Worm (Caenorhabditis elegans): ENCODE results near the gene nspd-5.
"Not testable (repeated sequence)": the region's sequence is repeated elsewhere in the genome, so short reads cannot be mapped to it uniquely, and the experiment has no call there.

Gene nspd-5

ce11 chrII:4857873-4858364 lies 2.2 kb downstream of the nspd-5 start, which contains the start of gene F11G11.5:
TSS of gene F11G11.5 (plus strand) at chrII:4857923.
- no peak for TF ChIP-seq flt-1 (GFP tag; IDR thresholded peaks at IDR 0.05)
- TF ChIP-seq ztf-23 (GFP tag; IDR thresholded peaks at IDR 0.05): no peak
- no peak for TF ChIP-seq ref-1 (GFP tag; conservative IDR thresholded peaks at IDR 0.05)
- no peak for TF ChIP-seq cog-1 (tag; optimal IDR thresholded peaks at IDR 0.05)
- no peak for TF ChIP-seq klf-2 (GFP tag; conservative IDR thresholded peaks at IDR 0.05)
- TF ChIP-seq ztf-29 (GFP tag; IDR thresholded peaks at IDR 0.05): no peak
- TF ChIP-seq T22C8.4 (GFP tag; IDR thresholded peaks at IDR 0.05): no peak
- no peak for TF ChIP-seq tab-1 (GFP tag; IDR thresholded peaks at IDR 0.05)
- TF ChIP-seq med-1 (GFP tag; optimal IDR thresholded peaks at IDR 0.05; ENCODE audit: insufficient read depth): no peak

- TF ChIP-seq cog-1 (tag; optimal IDR thresholded peaks at IDR 0.05) (no peak), ztf-29 (GFP tag; IDR thresholded peaks at IDR 0.05) (no peak), klf-2 (GFP tag; conservative IDR thresholded peaks at IDR 0.05) (no peak), ztf-23 (GFP tag; IDR thresholded peaks at IDR 0.05) (0 out of 2 replicates have a peak, but pooled peaks have one; percentile 24), med-1 (GFP tag; optimal IDR thresholded peaks at IDR 0.05; ENCODE audit: insufficient read depth) (no peak), T22C8.4 (GFP tag; IDR thresholded peaks at IDR 0.05) (0 out of 2 replicates have a peak, but pooled peaks have one; percentile 13)
Measured at ce11 chrII:4857086-4857485, 3.1 kb downstream of the nspd-5 start.

ce11 chrII:4856113-4856512 lies 4.0 kb downstream of the nspd-5 start:
- TF ChIP-seq tab-1 (GFP tag; IDR thresholded peaks at IDR 0.05) (no peak), flt-1 (GFP tag; IDR thresholded peaks at IDR 0.05) (no peak), ztf-29 (GFP tag; IDR thresholded peaks at IDR 0.05) (no peak), med-1 (GFP tag; optimal IDR thresholded peaks at IDR 0.05; ENCODE audit: insufficient read depth) (no peak), ref-1 (GFP tag; conservative IDR thresholded peaks at IDR 0.05) (no peak), T22C8.4 (GFP tag; IDR thresholded peaks at IDR 0.05) (no peak), klf-2 (GFP tag; conservative IDR thresholded peaks at IDR 0.05) (no peak), ztf-23 (GFP tag; IDR thresholded peaks at IDR 0.05) (no peak)

ce11 chrII:4855489-4855888 lies 4.7 kb downstream of the nspd-5 start:
- TF ChIP-seq flt-1 (GFP tag; IDR thresholded peaks at IDR 0.05): no peak
- TF ChIP-seq T22C8.4 (GFP tag; IDR thresholded peaks at IDR 0.05): no peak
- no peak for TF ChIP-seq med-1 (GFP tag; optimal IDR thresholded peaks at IDR 0.05; ENCODE audit: insufficient read depth)

- TF ChIP-seq ref-1 (GFP tag; conservative IDR thresholded peaks at IDR 0.05) (no peak), T22C8.4 (GFP tag; IDR thresholded peaks at IDR 0.05) (no peak), ztf-29 (GFP tag; IDR thresholded peaks at IDR 0.05) (no peak), cog-1 (tag; optimal IDR thresholded peaks at IDR 0.05) (no peak), ztf-23 (GFP tag; IDR thresholded peaks at IDR 0.05) (no peak), tab-1 (GFP tag; IDR thresholded peaks at IDR 0.05) (no peak)
Measured at ce11 chrII:4854761-4855160, 5.4 kb downstream of the nspd-5 start.

ce11 chrII:4851594-4852106 lies 8.5 kb downstream of the nspd-5 start, which contains the start of gene dnj-9:
TSS of gene dnj-9 (plus strand) at chrII:4852056.
- TF ChIP-seq T22C8.4 (GFP tag; IDR thresholded peaks at IDR 0.05): peak; percentile 53; the same call in 1 of the 2 replicates
- TF ChIP-seq flt-1 (GFP tag; IDR thresholded peaks at IDR 0.05): peak; percentile 65; the same call in 1 of the 2 replicates
- peak; percentile 79 for TF ChIP-seq ztf-23 (GFP tag; IDR thresholded peaks at IDR 0.05)
- no peak for TF ChIP-seq ref-1 (GFP tag; conservative IDR thresholded peaks at IDR 0.05)
- TF ChIP-seq cog-1 (tag; optimal IDR thresholded peaks at IDR 0.05): peak; percentile 54
- TF ChIP-seq med-1 (GFP tag; optimal IDR thresholded peaks at IDR 0.05; ENCODE audit: insufficient read depth): peak; percentile 59
- no peak for TF ChIP-seq ztf-29 (GFP tag; IDR thresholded peaks at IDR 0.05)
- peak; percentile 22; the same call in 1 of the 2 replicates for TF ChIP-seq tab-1 (GFP tag; IDR thresholded peaks at IDR 0.05)

- no peak for TF ChIP-seq flt-1 (GFP tag; IDR thresholded peaks at IDR 0.05)
- no peak for TF ChIP-seq ref-1 (GFP tag; conservative IDR thresholded peaks at IDR 0.05)
- TF ChIP-seq ztf-29 (GFP tag; IDR thresholded peaks at IDR 0.05): no peak
- no peak for TF ChIP-seq med-1 (GFP tag; optimal IDR thresholded peaks at IDR 0.05; ENCODE audit: insufficient read depth)
- no peak for TF ChIP-seq klf-2 (GFP tag; conservative IDR thresholded peaks at IDR 0.05)
- no peak for TF ChIP-seq T22C8.4 (GFP tag; IDR thresholded peaks at IDR 0.05)
Measured at ce11 chrII:4849885-4850284, 10.3 kb downstream of the nspd-5 start, which contains the start of gene T23B7.3. TSS of gene T23B7.3 (plus strand) at chrII:4850185.

- TF ChIP-seq cog-1 (tag; optimal IDR thresholded peaks at IDR 0.05); klf-2 (GFP tag; conservative IDR thresholded peaks at IDR 0.05); ztf-29 (GFP tag; IDR thresholded peaks at IDR 0.05): not testable (repeated sequence)
Measured at ce11 chrII:4842143-4842658, 18.0 kb downstream of the nspd-5 start, which contains the start of the genes T23B7.2 and nspd-4. TSS of gene T23B7.2 (minus strand) at chrII:4842243. TSS of gene nspd-4 (plus strand) at chrII:4842608.

ce11 chrII:4837659-4838058 lies 22.5 kb downstream of the nspd-5 start, which contains the start of gene C33F10.12:
TSS of gene C33F10.12 (minus strand) at chrII:4837759.
- TF ChIP-seq T22C8.4 (GFP tag; IDR thresholded peaks at IDR 0.05): no peak
- no peak for TF ChIP-seq ref-1 (GFP tag; conservative IDR thresholded peaks at IDR 0.05)
- TF ChIP-seq cog-1 (tag; optimal IDR thresholded peaks at IDR 0.05): no peak

- TF ChIP-seq klf-2 (GFP tag; conservative IDR thresholded peaks at IDR 0.05) (no peak), ref-1 (GFP tag; conservative IDR thresholded peaks at IDR 0.05) (no peak), cog-1 (tag; optimal IDR thresholded peaks at IDR 0.05) (no peak), T22C8.4 (GFP tag; IDR thresholded peaks at IDR 0.05) (no peak), tab-1 (GFP tag; IDR thresholded peaks at IDR 0.05) (no peak), med-1 (GFP tag; optimal IDR thresholded peaks at IDR 0.05; ENCODE audit: insufficient read depth) (no peak), ztf-23 (GFP tag; IDR thresholded peaks at IDR 0.05) (no peak), ztf-29 (GFP tag; IDR thresholded peaks at IDR 0.05) (no peak), flt-1 (GFP tag; IDR thresholded peaks at IDR 0.05) (no peak)
Measured at ce11 chrII:4834761-4835160, 25.4 kb downstream of the nspd-5 start, which contains the start of the genes C33F10.11 and C33F10.1. TSS of gene C33F10.11 (minus strand) at chrII:4834861. TSS of gene C33F10.1 (plus strand) at chrII:4835023.

All from whole organism, midembryonic.